Fruit fly (Drosophila melanogaster): ENCODE measurements around the gene Smyd4-2.

dm6 chr3L:12410472-12411213, 8.9 kb upstream of the Smyd4-2 start:
- TF ChIP-seq chinmo (GFP tag; IDR thresholded peaks at IDR 0.05; ENCODE audit: partially characterized antibody) = no peak
- no peak for TF ChIP-seq CG2678 (tag; optimal IDR thresholded peaks at IDR 0.05)
- TF ChIP-seq usp (GFP tag; optimal IDR thresholded peaks at IDR 0.05) = no peak
- TF ChIP-seq Hey (tag; optimal IDR thresholded peaks at IDR 0.05) = no peak
- no peak for TF ChIP-seq Camta (GFP tag; optimal IDR thresholded peaks at IDR 0.05)
- TF ChIP-seq HLHmδ (GFP tag; optimal IDR thresholded peaks at IDR 0.05) = no peak
- no peak for TF ChIP-seq trem (tag; optimal IDR thresholded peaks at IDR 0.05)
- TF ChIP-seq CG32772 (GFP tag; IDR thresholded peaks at IDR 0.05) = no peak
- no peak for TF ChIP-seq CG10431 (GFP tag; optimal IDR thresholded peaks at IDR 0.05)
- no peak for TF ChIP-seq fru (optimal IDR thresholded peaks at IDR 0.05)
- no peak for TF ChIP-seq Xrp1 (GFP tag; IDR thresholded peaks at IDR 0.05)
- no peak for TF ChIP-seq CG16779 (GFP tag; IDR thresholded peaks at IDR 0.05)
